Fruit fly (Drosophila melanogaster) whole organism, wandering third instar larva: ENCODE data around the gene CG12708.

Source experiments
- CG32264 ChIP-seq: fragments of 200-800 bp; sonication (Bioruptor generic); optimal IDR thresholded peaks from 2 replicates; lab custom pipeline; 2016; ENCODE audit warnings: missing biosample characterization, missing genetic modification characterization
- Dfd ChIP-seq: fragments of >200 bp; optimal IDR thresholded peaks from 2 replicates; lab custom pipeline; 2017; ENCODE audit warnings: missing biosample characterization, missing genetic modification characterization
- Hr78 ChIP-seq: fragments of >200 bp; optimal IDR thresholded peaks from 2 replicates; lab custom pipeline; 2017; ENCODE audit warnings: missing biosample characterization, missing genetic modification characterization
- Hr83 ChIP-seq: fragments of 200-300 bp; sonication (Bioruptor generic); optimal IDR thresholded peaks from 2 replicates; lab custom pipeline; 2016; ENCODE audit warnings: missing biosample characterization, mild to moderate bottlenecking, missing genetic modification characterization, moderate library complexity; ENCODE audit not compliant: poor library complexity, severe bottlenecking
- Myc ChIP-seq: fragments of >200 bp; optimal IDR thresholded peaks from 2 replicates; lab custom pipeline; 2017
- Rel ChIP-seq, 2 experiments: fragments of 200-800 bp; sonication (Bioruptor generic) in 1 of 2; optimal IDR thresholded peaks; 2 replicates in 1 of 2; 3 replicates in 1 of 2; lab custom pipeline; 2016 to 2019; ENCODE audit warnings: mild to moderate bottlenecking in 2 of 2, missing biosample characterization in 2 of 2, missing genetic modification characterization in 2 of 2, moderate library complexity in 1 of 2
- Sp1 ChIP-seq: fragments of 200-800 bp; sonication (Bioruptor generic); optimal IDR thresholded peaks from 3 replicates; lab custom pipeline; 2019; ENCODE audit warnings: missing biosample characterization, mild to moderate bottlenecking, missing genetic modification characterization, moderate library complexity
- dsf ChIP-seq: sonication (Bioruptor generic); optimal IDR thresholded peaks from 2 replicates; lab custom pipeline; 2016; ENCODE audit warnings: missing biosample characterization, missing genetic modification characterization, borderline replicate concordance
- fru ChIP-seq: fragments of 200-800 bp; sonication (Bioruptor generic); optimal IDR thresholded peaks from 3 replicates; lab custom pipeline; 2016; ENCODE audit warnings: missing biosample characterization, mild to moderate bottlenecking, missing genetic modification characterization
- h ChIP-seq: fragments of 200-800 bp; sonication (Bioruptor generic); optimal IDR thresholded peaks from 3 replicates; lab custom pipeline; 2016; ENCODE audit warnings: missing biosample characterization, mild to moderate bottlenecking, missing genetic modification characterization
- rgr ChIP-seq: fragments of 200-800 bp; sonication (Bioruptor generic); optimal IDR thresholded peaks from 3 replicates; lab custom pipeline; 2016; ENCODE audit warnings: missing biosample characterization, mild to moderate bottlenecking, missing genetic modification characterization

CG12708 gene

DNA sequence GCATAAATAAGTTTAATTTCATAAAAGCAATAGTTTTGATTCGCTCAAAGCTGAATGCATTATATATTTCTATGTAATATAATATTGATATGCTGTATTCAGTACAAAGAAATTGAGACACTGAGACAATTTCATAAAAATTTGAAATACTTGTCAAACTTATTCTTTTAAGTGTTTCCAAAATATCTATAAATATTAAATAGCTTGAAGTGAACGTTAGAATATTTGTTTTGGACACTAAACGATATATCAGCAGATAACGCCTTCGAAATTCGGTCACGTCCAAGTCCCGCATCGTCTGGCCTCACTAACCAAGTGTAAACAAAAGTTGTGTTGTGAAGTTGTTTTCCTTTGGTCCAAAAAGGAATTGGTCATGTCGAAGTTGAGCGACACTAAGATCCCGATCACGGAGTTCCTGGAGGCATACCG, 35.5 kb downstream of the CG12708 start:
- TF ChIP-seq dsf (GFP tag; lab: Kevin White, UChicago) (no peak), h (GFP tag; lab: Kevin White, UChicago) (no peak), Myc (lab: Kevin White, UChicago) (peak; percentile 68)

DNA sequence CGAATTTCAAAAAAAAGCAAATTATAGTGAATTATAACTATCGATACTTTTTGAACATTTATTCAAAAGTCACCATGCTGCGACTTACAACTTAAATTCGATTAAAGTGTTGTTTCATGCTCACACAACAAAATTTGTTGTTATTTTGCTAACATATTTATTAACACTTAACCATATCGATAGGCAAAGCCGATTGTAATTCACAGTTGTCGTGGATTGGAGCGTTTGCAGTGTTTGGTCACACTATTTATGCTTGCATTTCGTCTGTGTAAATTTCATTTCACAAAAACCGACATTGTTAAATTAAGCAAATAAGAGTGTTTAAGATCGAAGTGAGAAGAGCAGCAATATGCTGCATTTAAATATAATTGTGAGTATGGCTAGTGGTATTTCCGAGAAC, 37.1 kb downstream of the CG12708 start, which contains the start of gene HUWE1:
TSS of gene HUWE1 (plus strand) at position 220 of the 400 bp plus-strand sequence.
- TF ChIP-seq Rel (GFP tag; optimal IDR thresholded peaks at IDR 0.05; lab: Kevin White, UChicago): no peak
- peak; percentile 27 for TF ChIP-seq Rel (tag; optimal IDR thresholded peaks at IDR 0.05; lab: Kevin White, UChicago)
- TF ChIP-seq rgr (GFP tag; lab: Kevin White, UChicago): no peak
- TF ChIP-seq Sp1 (GFP tag; lab: Kevin White, UChicago): peak; percentile 19
- TF ChIP-seq Hr83 (GFP tag; lab: Kevin White, UChicago): no peak
- no peak for TF ChIP-seq CG32264 (GFP tag; lab: Kevin White, UChicago)
- TF ChIP-seq fru (GFP tag; lab: Kevin White, UChicago): no peak
- no peak for TF ChIP-seq Dfd (GFP tag; lab: Kevin White, UChicago)
- TF ChIP-seq Hr78 (GFP tag; lab: Kevin White, UChicago): no peak
